Worm (Caenorhabditis elegans): ENCODE results near the gene srh-187.

DNA sequence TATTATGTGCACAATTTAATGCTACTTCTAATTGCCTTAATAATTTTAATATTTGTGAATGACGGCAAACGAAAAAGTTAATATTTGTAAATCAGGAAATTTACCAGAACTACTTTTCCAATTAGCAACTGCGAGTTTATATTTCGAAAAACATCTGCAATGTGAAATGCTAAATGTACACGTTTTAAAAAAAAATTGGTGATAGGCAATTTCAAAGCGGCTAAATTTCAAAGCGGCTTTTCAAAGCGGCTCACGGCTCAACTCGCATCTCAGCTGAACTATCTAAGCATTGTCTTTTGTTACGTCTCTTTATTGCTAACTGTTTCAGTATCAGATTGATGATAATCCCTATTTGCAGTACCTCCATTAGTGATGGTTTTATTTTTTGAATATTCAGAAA lies at the start of gene srh-187:
- no peak for TF ChIP-seq pes-1 (GFP tag; IDR thresholded peaks at IDR 0.05)
- no peak for TF ChIP-seq flt-1 (GFP tag; IDR thresholded peaks at IDR 0.05)
- TF ChIP-seq ama-1 (optimal IDR thresholded peaks at IDR 0.05): no peak
